Worm (Caenorhabditis elegans): Measurements from ENCODE around the gene F47B10.5.

F47B10.5 gene

ce11 chrX:10890456-10890855, at the start of gene F47B10.5:
TSS of gene F47B10.5 (minus strand) at chrX:10890556.
- no peak for TF ChIP-seq ceh-30 (tag; optimal IDR thresholded peaks at IDR 0.05)
- no peak for TF ChIP-seq lin-11 (tag; optimal IDR thresholded peaks at IDR 0.05)
- TF ChIP-seq che-1 (tag; optimal IDR thresholded peaks at IDR 0.05) = no peak
- TF ChIP-seq pros-1 (tag; optimal IDR thresholded peaks at IDR 0.05) = no peak
- no peak for TF ChIP-seq C38D4.7 (GFP tag; optimal IDR thresholded peaks at IDR 0.05)
- TF ChIP-seq Y22D7AL.16 (tag; optimal IDR thresholded peaks at IDR 0.05) = no peak
- no peak for TF ChIP-seq hlh-13 (GFP tag; optimal IDR thresholded peaks at IDR 0.05)
- no peak for TF ChIP-seq ceh-31 (tag; optimal IDR thresholded peaks at IDR 0.05)
- TF ChIP-seq nhr-232 (tag; optimal IDR thresholded peaks at IDR 0.05) = no peak
- TF ChIP-seq ztf-16 (tag; optimal IDR thresholded peaks at IDR 0.05) = no peak
- no peak for TF ChIP-seq rnt-1 (tag; optimal IDR thresholded peaks at IDR 0.05)
- no peak for TF ChIP-seq pqm-1 (tag; optimal IDR thresholded peaks at IDR 0.05)
- TF ChIP-seq ref-2 (tag; optimal IDR thresholded peaks at IDR 0.05) = no peak

- no peak for TF ChIP-seq mec-3 (tag; optimal IDR thresholded peaks at IDR 0.05; ENCODE audit: borderline replicate concordance)
- peak; percentile 36 for TF ChIP-seq ceh-31 (tag; optimal IDR thresholded peaks at IDR 0.05)
- peak; percentile 64 for TF ChIP-seq unc-42 (tag; optimal IDR thresholded peaks at IDR 0.05)
Observed at ce11 chrX:10933308-10934014, 43.1 kb upstream of the F47B10.5 start.

DNA sequence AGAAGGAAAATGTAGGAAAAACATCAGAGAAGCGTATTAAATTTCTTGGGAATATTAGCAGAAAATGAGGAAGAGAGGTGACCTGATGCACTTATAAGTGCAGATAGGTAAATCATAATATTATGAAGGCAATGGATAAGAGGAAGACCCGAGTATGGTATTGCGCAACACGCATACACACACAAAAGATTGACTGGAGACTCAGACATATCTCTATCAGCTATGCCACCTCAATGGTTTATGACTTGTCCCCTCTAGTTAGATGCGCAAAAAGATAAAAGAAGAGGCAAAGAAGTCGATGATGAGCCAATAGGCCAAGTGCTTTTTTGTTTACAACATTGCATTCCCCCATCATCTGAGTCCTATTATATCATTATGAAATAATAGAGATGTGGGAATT, 41.7 kb upstream of the F47B10.5 start:
- TF ChIP-seq unc-55 (GFP tag; optimal IDR thresholded peaks at IDR 0.05) = peak; percentile 17
- no peak for TF ChIP-seq nhr-232 (tag; optimal IDR thresholded peaks at IDR 0.05)
- TF ChIP-seq ttx-3 (tag; optimal IDR thresholded peaks at IDR 0.05) = no peak

DNA sequence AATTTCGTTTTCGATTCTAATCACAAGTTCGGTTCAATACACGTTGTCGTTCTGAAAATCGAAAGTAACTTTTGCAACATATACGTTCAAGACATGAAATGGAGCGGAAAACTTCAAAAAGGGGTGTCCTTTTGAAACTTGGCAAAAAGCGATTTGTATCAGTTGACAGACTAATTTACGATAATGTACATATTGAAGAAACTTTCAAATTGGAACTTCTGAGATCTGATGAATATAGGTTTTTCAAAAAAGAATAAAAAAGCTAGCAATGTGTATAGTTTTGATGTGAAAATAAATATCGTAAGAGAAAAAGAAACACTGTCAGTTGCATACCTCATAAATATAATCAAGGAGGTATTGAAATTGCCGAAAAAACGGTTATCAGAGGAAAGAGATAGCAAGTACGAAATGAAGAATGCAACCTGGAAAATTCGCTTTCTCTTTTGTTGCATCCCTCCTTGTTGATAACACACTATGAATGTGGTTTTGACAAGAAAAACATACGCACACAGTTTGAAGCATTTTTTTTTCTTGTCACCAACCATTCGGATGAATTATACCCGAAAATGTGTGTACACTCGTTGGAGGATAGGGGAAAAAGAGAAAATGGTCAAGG, 38.7 kb upstream of the F47B10.5 start, which contains the start of gene dgn-1:
dgn-1 (minus strand) TSS at position 51 of the 616 bp plus-strand sequence.
- TF ChIP-seq pha-4 (tag; optimal IDR thresholded peaks at IDR 0.05) = no peak
- no peak for TF ChIP-seq K02D7.2 (tag; optimal IDR thresholded peaks at IDR 0.05)
- TF ChIP-seq ceh-30 (tag; optimal IDR thresholded peaks at IDR 0.05) = no peak
- TF ChIP-seq C38D4.7 (GFP tag; optimal IDR thresholded peaks at IDR 0.05) = no peak
- TF ChIP-seq mec-3 (tag; optimal IDR thresholded peaks at IDR 0.05; ENCODE audit: borderline replicate concordance) = no peak
- TF ChIP-seq rnt-1 (tag; optimal IDR thresholded peaks at IDR 0.05) = no peak
- no peak for TF ChIP-seq elt-4 (tag; optimal IDR thresholded peaks at IDR 0.05)
- no peak for TF ChIP-seq nhr-232 (tag; optimal IDR thresholded peaks at IDR 0.05)
- no peak for TF ChIP-seq gmeb-2 (tag; optimal IDR thresholded peaks at IDR 0.05)
- TF ChIP-seq ref-2 (tag; optimal IDR thresholded peaks at IDR 0.05) = no peak
- no peak for TF ChIP-seq ets-4 (tag; optimal IDR thresholded peaks at IDR 0.05)
- TF ChIP-seq ahr-1 (tag; optimal IDR thresholded peaks at IDR 0.05) = no peak
- no peak for TF ChIP-seq eyg-1 (tag; optimal IDR thresholded peaks at IDR 0.05)
- no peak for TF ChIP-seq ceh-14 (tag; optimal IDR thresholded peaks at IDR 0.05)
- TF ChIP-seq pag-3 (tag; optimal IDR thresholded peaks at IDR 0.05; ENCODE audit: borderline replicate concordance) = no peak
- no peak for TF ChIP-seq K09A11.1 (tag; optimal IDR thresholded peaks at IDR 0.05; ENCODE audit: insufficient read depth)
- TF ChIP-seq unc-3 (GFP tag; conservative IDR thresholded peaks at IDR 0.05) = no peak
- no peak for TF ChIP-seq unc-3 (tag; optimal IDR thresholded peaks at IDR 0.05)
- TF ChIP-seq odd-2 (tag; optimal IDR thresholded peaks at IDR 0.05) = no peak
- no peak for TF ChIP-seq nhr-11 (tag; optimal IDR thresholded peaks at IDR 0.05)
- no peak for TF ChIP-seq hlh-8 (tag; optimal IDR thresholded peaks at IDR 0.05)

ce11 chrX:10927136-10927535, 36.8 kb upstream of the F47B10.5 start:
- TF ChIP-seq tbx-2 (tag; optimal IDR thresholded peaks at IDR 0.05) = peak; percentile 48
- TF ChIP-seq ahr-1 (tag; optimal IDR thresholded peaks at IDR 0.05) = no peak
- TF ChIP-seq sdc-2 (tag; optimal IDR thresholded peaks at IDR 0.05) = peak; percentile 14
